Worm (Caenorhabditis elegans) whole organism, mixed stage, embryonic: Measurements from ENCODE around the gene nstp-3.

ENCODE experiments used
- M03D4.4 ChIP-seq: sonication (generic microtip); optimal IDR thresholded peaks from 2 replicates; lab custom pipeline; 2017; ENCODE audit warnings: mild to moderate bottlenecking, missing genetic modification characterization, missing compliant biosample characterization
- bed-3 ChIP-seq: fragments of 200-800 bp; sonication (Bioruptor generic); optimal IDR thresholded peaks from 3 replicates; lab custom pipeline; 2018; ENCODE audit warnings: mild to moderate bottlenecking, missing genetic modification characterization, moderate library complexity, missing compliant biosample characterization
- blmp-1 ChIP-seq: fragments of 150-350 bp; optimal IDR thresholded peaks from 2 replicates; lab custom pipeline; 2014; ENCODE audit warnings: missing biosample characterization, missing genetic modification characterization
- ceh-39 ChIP-seq: fragments of 150-350 bp; optimal IDR thresholded peaks from 2 replicates; lab custom pipeline; 2014; ENCODE audit warnings: missing biosample characterization, missing genetic modification characterization
- ceh-43 ChIP-seq: fragments of 200-800 bp; sonication (Bioruptor generic); optimal IDR thresholded peaks from 2 replicates; lab custom pipeline; 2018; ENCODE audit warnings: mild to moderate bottlenecking, missing genetic modification characterization, moderate library complexity, missing compliant biosample characterization
- ceh-83 ChIP-seq: fragments of 200-800 bp; sonication (Bioruptor generic); optimal IDR thresholded peaks from 2 replicates; lab custom pipeline; 2018; ENCODE audit warnings: mild to moderate bottlenecking, missing genetic modification characterization, missing compliant biosample characterization
- ces-1 ChIP-seq: fragments of 150-350 bp; optimal IDR thresholded peaks from 2 replicates; lab custom pipeline; 2014; ENCODE audit warnings: missing biosample characterization, missing genetic modification reagents, missing genetic modification characterization
- cnd-1 ChIP-seq: fragments of 200-800 bp; sonication (Bioruptor generic); optimal IDR thresholded peaks from 2 replicates; lab custom pipeline; 2018; ENCODE audit warnings: mild to moderate bottlenecking, missing genetic modification characterization, missing compliant biosample characterization
- elt-1 ChIP-seq: sonication (generic microtip); optimal IDR thresholded peaks from 2 replicates; lab custom pipeline; 2017; ENCODE audit warnings: missing genetic modification characterization, mild to moderate bottlenecking, missing compliant biosample characterization, antibody characterized with exemption, moderate library complexity, borderline replicate concordance; ENCODE audit not compliant: insufficient read depth
- elt-3 ChIP-seq: fragments of 150-350 bp; optimal IDR thresholded peaks from 2 replicates; lab custom pipeline; 2014; ENCODE audit warnings: missing biosample characterization, missing genetic modification characterization
- flh-1 ChIP-seq: fragments of 200-800 bp; sonication (Bioruptor generic); optimal IDR thresholded peaks from 2 replicates; lab custom pipeline; 2018; ENCODE audit warnings: mild to moderate bottlenecking, missing genetic modification characterization, moderate library complexity, missing compliant biosample characterization
- ham-2 ChIP-seq: fragments of 200-800 bp; sonication (Bioruptor generic); optimal IDR thresholded peaks from 2 replicates; lab custom pipeline; 2018; ENCODE audit warnings: mild to moderate bottlenecking, missing genetic modification characterization, missing compliant biosample characterization
- hlh-1 ChIP-seq: fragments of 150-350 bp; optimal IDR thresholded peaks from 2 replicates; lab custom pipeline; 2014; ENCODE audit warnings: missing biosample characterization, missing genetic modification reagents, missing genetic modification characterization
- lin-13 ChIP-seq: fragments of 150-350 bp; optimal IDR thresholded peaks from 2 replicates; lab custom pipeline; 2014; ENCODE audit warnings: missing biosample characterization, missing genetic modification characterization
- lin-32 ChIP-seq: fragments of 200-800 bp; sonication (Bioruptor generic); optimal IDR thresholded peaks from 2 replicates; lab custom pipeline; 2018; ENCODE audit warnings: mild to moderate bottlenecking, missing genetic modification characterization, missing compliant biosample characterization
- mab-5 ChIP-seq: fragments of 150-350 bp; optimal IDR thresholded peaks from 2 replicates; lab custom pipeline; 2014; ENCODE audit warnings: missing biosample characterization, missing genetic modification characterization
- mep-1 ChIP-seq: fragments of 150-350 bp; optimal IDR thresholded peaks from 2 replicates; lab custom pipeline; 2017; ENCODE audit warnings: missing biosample characterization, missing genetic modification reagents, missing genetic modification characterization, inconsistent platforms
- mls-2 ChIP-seq: sonication (generic microtip); optimal IDR thresholded peaks from 2 replicates; lab custom pipeline; 2016; ENCODE audit warnings: mild to moderate bottlenecking, missing genetic modification characterization, moderate library complexity, missing compliant biosample characterization
- nhr-12 ChIP-seq: fragments of 150-350 bp; optimal IDR thresholded peaks from 2 replicates; lab custom pipeline; 2014; ENCODE audit warnings: missing biosample characterization, missing genetic modification characterization
- nhr-2 ChIP-seq: fragments of 150-350 bp; optimal IDR thresholded peaks from 2 replicates; lab custom pipeline; 2014; ENCODE audit warnings: missing biosample characterization, missing genetic modification characterization
- nhr-237 ChIP-seq: fragments of 150-350 bp; optimal IDR thresholded peaks from 2 replicates; lab custom pipeline; 2014; ENCODE audit warnings: missing biosample characterization, missing genetic modification characterization
- nhr-76 ChIP-seq: sonication (generic microtip); optimal IDR thresholded peaks from 2 replicates; lab custom pipeline; 2017; ENCODE audit warnings: missing biosample characterization, missing genetic modification characterization
- sem-2 ChIP-seq: fragments of 200-800 bp; sonication (Bioruptor generic); optimal IDR thresholded peaks from 2 replicates; lab custom pipeline; 2018; ENCODE audit warnings: mild to moderate bottlenecking, missing genetic modification characterization, missing compliant biosample characterization
- snpc-4 ChIP-seq: fragments of 150-350 bp; optimal IDR thresholded peaks from 2 replicates; lab custom pipeline; 2014; ENCODE audit warnings: missing biosample characterization, missing genetic modification characterization
- sptf-1 ChIP-seq: sonication (generic microtip); optimal IDR thresholded peaks from 2 replicates; lab custom pipeline; 2017; ENCODE audit warnings: mild to moderate bottlenecking, missing genetic modification characterization, moderate library complexity, missing compliant biosample characterization
- tbx-8 ChIP-seq: fragments of 200-800 bp; sonication (Bioruptor generic); optimal IDR thresholded peaks from 2 replicates; lab custom pipeline; 2018; ENCODE audit warnings: mild to moderate bottlenecking, missing genetic modification characterization, moderate library complexity, missing compliant biosample characterization
- unc-120 ChIP-seq: sonication (generic microtip); optimal IDR thresholded peaks from 2 replicates; lab custom pipeline; 2017; ENCODE audit warnings: missing genetic modification characterization, missing compliant biosample characterization; ENCODE audit not compliant: poor library complexity, severe bottlenecking
- unc-39 ChIP-seq: fragments of 150-350 bp; optimal IDR thresholded peaks from 2 replicates; lab custom pipeline; 2014; ENCODE audit warnings: missing biosample characterization, missing genetic modification characterization
- unc-62 ChIP-seq: fragments of 150-350 bp; optimal IDR thresholded peaks from 2 replicates; lab custom pipeline; 2014; ENCODE audit warnings: missing biosample characterization, missing genetic modification reagents, missing genetic modification characterization
- zip-8 ChIP-seq: fragments of 150-350 bp; optimal IDR thresholded peaks from 2 replicates; lab custom pipeline; 2014; ENCODE audit warnings: missing biosample characterization, missing genetic modification characterization
- ztf-11 ChIP-seq: fragments of 150-350 bp; optimal IDR thresholded peaks from 2 replicates; lab custom pipeline; 2014; ENCODE audit warnings: missing biosample characterization, missing genetic modification characterization

Gene nstp-3

ce11 chrV:5835979-5836615 lies 38.1 kb upstream of the nstp-3 start:
- TF ChIP-seq ces-1 (GFP tag; lab: Kevin White, UChicago) (no peak), M03D4.4 (no peak), bed-3 (GFP tag; lab: Kevin White, UChicago) (no peak), ham-2 (GFP tag; lab: Kevin White, UChicago) (no peak), elt-1 (tag; lab: Kevin White, UChicago) (no peak), mep-1 (tag; lab: Kevin White, UChicago) (no peak), nhr-12 (tag; lab: Kevin White, UChicago) (no peak), sptf-1 (tag; lab: Kevin White, UChicago) (no peak), mab-5 (no peak), nhr-76 (no peak), lin-32 (GFP tag; lab: Kevin White, UChicago) (no peak), snpc-4 (tag; lab: Kevin White, UChicago) (no peak)

- TF ChIP-seq unc-120 (no peak), nhr-2 (tag; lab: Kevin White, UChicago) (no peak), lin-32 (GFP tag; lab: Kevin White, UChicago) (no peak), blmp-1 (tag; lab: Kevin White, UChicago) (no peak), M03D4.4 (no peak), tbx-8 (GFP tag; lab: Kevin White, UChicago) (no peak), zip-8 (tag; lab: Kevin White, UChicago) (no peak), mab-5 (no peak), sem-2 (no peak), snpc-4 (tag; lab: Kevin White, UChicago) (no peak), ceh-43 (GFP tag; lab: Kevin White, UChicago) (no peak), ztf-11 (tag; lab: Kevin White, UChicago) (no peak), lin-13 (no peak), hlh-1 (tag; lab: Kevin White, UChicago) (no peak), nhr-12 (tag; lab: Kevin White, UChicago) (no peak)
- TF ChIP-seq, all 35 proteins: peak for 0
Observed at ce11 chrV:5835397-5835796, 37.4 kb upstream of the nstp-3 start.

ce11 chrV:5833531-5833930 lies 35.5 kb upstream of the nstp-3 start, which contains the start of gene srh-76:
TSS of gene srh-76 (plus strand) at chrV:5833831.
- TF ChIP-seq cnd-1: no peak
- TF ChIP-seq bed-3 (GFP tag; lab: Kevin White, UChicago): no peak
- no peak for TF ChIP-seq tbx-8 (GFP tag; lab: Kevin White, UChicago)
- no peak for TF ChIP-seq blmp-1 (tag; lab: Kevin White, UChicago)
- no peak for TF ChIP-seq elt-3 (tag; lab: Kevin White, UChicago)
- TF ChIP-seq flh-1 (GFP tag; lab: Kevin White, UChicago): no peak
- TF ChIP-seq ztf-11 (tag; lab: Kevin White, UChicago): no peak
- no peak for TF ChIP-seq unc-120
- TF ChIP-seq M03D4.4: no peak
- no peak for TF ChIP-seq lin-13
- no peak for TF ChIP-seq nhr-12 (tag; lab: Kevin White, UChicago)
- TF ChIP-seq sptf-1 (tag; lab: Kevin White, UChicago): no peak
- no peak for TF ChIP-seq snpc-4 (tag; lab: Kevin White, UChicago)
- TF ChIP-seq sem-2: no peak
- no peak for TF ChIP-seq ceh-83 (GFP tag; lab: Kevin White, UChicago)
- no peak for TF ChIP-seq nhr-2 (tag; lab: Kevin White, UChicago)
- no peak for TF ChIP-seq unc-62
- no peak for TF ChIP-seq ceh-39 (tag; lab: Kevin White, UChicago)
- TF ChIP-seq mep-1 (tag; lab: Kevin White, UChicago): no peak

ce11 chrV:5832799-5833198 lies 34.8 kb upstream of the nstp-3 start:
- TF ChIP-seq nhr-237 (tag; lab: Kevin White, UChicago) (no peak), tbx-8 (GFP tag; lab: Kevin White, UChicago) (no peak), lin-32 (GFP tag; lab: Kevin White, UChicago) (no peak), nhr-12 (tag; lab: Kevin White, UChicago) (no peak), ceh-39 (tag; lab: Kevin White, UChicago) (no peak), unc-39 (no peak), zip-8 (tag; lab: Kevin White, UChicago) (no peak), blmp-1 (tag; lab: Kevin White, UChicago) (no peak), unc-62 (no peak), hlh-1 (tag; lab: Kevin White, UChicago) (no peak), mls-2 (no peak), ham-2 (GFP tag; lab: Kevin White, UChicago) (no peak)
- TF ChIP-seq, all 35 proteins: peak for 0
